Worm (Caenorhabditis elegans) whole organism, L3 larva: ENCODE measurements around the gene clec-262.

Experiments used
- R02D3.7 ChIP-seq: fragments of 150-350 bp; optimal IDR thresholded peaks from 2 replicates; lab custom pipeline; 2014; ENCODE audit warnings: missing biosample characterization, missing genetic modification characterization
- ZK546.5 ChIP-seq: sonication (generic microtip); optimal IDR thresholded peaks from 2 replicates; lab custom pipeline; 2017; ENCODE audit warnings: missing biosample characterization, missing genetic modification characterization
- ama-1 ChIP-seq: fragments of 150-350 bp; optimal IDR thresholded peaks from 2 replicates; lab custom pipeline; 2018
- ceh-28 ChIP-seq: fragments of 150-350 bp; optimal IDR thresholded peaks from 2 replicates; lab custom pipeline; 2014; ENCODE audit warnings: missing biosample characterization, missing genetic modification reagents, missing genetic modification characterization
- ceh-9 ChIP-seq: sonication (generic microtip); optimal IDR thresholded peaks from 2 replicates; lab custom pipeline; 2018; ENCODE audit warnings: missing biosample characterization, missing genetic modification characterization
- egl-27 ChIP-seq: sonication (generic microtip); optimal IDR thresholded peaks from 4 replicates; lab custom pipeline; 2017; ENCODE audit warnings: missing biosample characterization, missing genetic modification reagents, missing genetic modification characterization
- elt-2 ChIP-seq: sonication (generic microtip); optimal IDR thresholded peaks from 2 replicates; lab custom pipeline; 2016; ENCODE audit warnings: missing genetic modification reagents, mild to moderate bottlenecking, missing genetic modification characterization, missing compliant biosample characterization
- elt-3 ChIP-seq, 3 experiments: fragments of 150-350 bp in 1 of 3; sonication (generic microtip) in 2 of 3; optimal IDR thresholded peaks; 2 replicates in 2 of 3; 4 replicates in 1 of 3; lab custom pipeline; 2014 to 2017; ENCODE audit warnings: missing biosample characterization in 3 of 3, missing genetic modification characterization in 3 of 3
- eor-1 ChIP-seq, 2 experiments: fragments of 150-350 bp; optimal IDR thresholded peaks; 2 replicates each; lab custom pipeline; 2014 to 2018; ENCODE audit warnings: missing biosample characterization in 2 of 2, missing genetic modification characterization in 2 of 2
- fkh-10 ChIP-seq: sonication (generic microtip); optimal IDR thresholded peaks from 2 replicates; lab custom pipeline; 2017; ENCODE audit warnings: missing biosample characterization, missing genetic modification reagents, missing genetic modification characterization
- fkh-2 ChIP-seq: fragments of 150-350 bp; optimal IDR thresholded peaks from 2 replicates; lab custom pipeline; 2014; ENCODE audit warnings: missing biosample characterization, missing genetic modification reagents, missing genetic modification characterization
- fos-1 ChIP-seq: fragments of 150-350 bp; optimal IDR thresholded peaks from 2 replicates; lab custom pipeline; 2014; ENCODE audit warnings: missing biosample characterization, missing genetic modification characterization
- hmg-11 ChIP-seq: sonication (generic microtip); optimal IDR thresholded peaks from 2 replicates; lab custom pipeline; 2016; ENCODE audit warnings: missing genetic modification characterization, missing compliant biosample characterization
- jun-1 ChIP-seq: fragments of 150-350 bp; optimal IDR thresholded peaks from 2 replicates; lab custom pipeline; 2014; ENCODE audit warnings: missing biosample characterization, missing genetic modification reagents, missing genetic modification characterization
- lin-39 ChIP-seq: fragments of 150-350 bp; optimal IDR thresholded peaks from 2 replicates; lab custom pipeline; 2018; ENCODE audit warnings: missing biosample characterization, missing genetic modification reagents, missing genetic modification characterization
- lsy-12 ChIP-seq: sonication (generic microtip); optimal IDR thresholded peaks from 2 replicates; lab custom pipeline; 2016; ENCODE audit warnings: mild to moderate bottlenecking, missing genetic modification characterization, missing compliant biosample characterization
- mml-1 ChIP-seq: fragments of 150-350 bp; sonication (generic microtip); optimal IDR thresholded peaks from 3 replicates; lab custom pipeline; 2014; ENCODE audit warnings: missing biosample characterization, missing genetic modification characterization
- nfya-1 ChIP-seq: sonication (generic microtip); optimal IDR thresholded peaks from 2 replicates; lab custom pipeline; 2017; ENCODE audit warnings: missing genetic modification characterization, mild to moderate bottlenecking, missing compliant biosample characterization, antibody characterized with exemption, moderate library complexity; ENCODE audit not compliant: insufficient read depth
- nhr-11 ChIP-seq: fragments of 150-350 bp; optimal IDR thresholded peaks from 2 replicates; lab custom pipeline; 2014; ENCODE audit warnings: missing biosample characterization, missing genetic modification characterization
- nhr-12 ChIP-seq: fragments of 150-350 bp; optimal IDR thresholded peaks from 2 replicates; lab custom pipeline; 2014; ENCODE audit warnings: missing biosample characterization, missing genetic modification characterization
- nhr-23 ChIP-seq: fragments of 150-350 bp; optimal IDR thresholded peaks from 2 replicates; lab custom pipeline; 2014; ENCODE audit warnings: missing biosample characterization, missing genetic modification reagents, missing genetic modification characterization
- nhr-25 ChIP-seq: sonication (generic microtip); optimal IDR thresholded peaks from 2 replicates; lab custom pipeline; 2017; ENCODE audit warnings: missing biosample characterization, missing genetic modification characterization
- nhr-43 ChIP-seq: sonication (generic microtip); optimal IDR thresholded peaks from 2 replicates; lab custom pipeline; 2016; ENCODE audit warnings: mild to moderate bottlenecking, missing genetic modification characterization, missing compliant biosample characterization; ENCODE audit not compliant: poor library complexity, severe bottlenecking
- nhr-77 ChIP-seq: fragments of 150-350 bp; optimal IDR thresholded peaks from 2 replicates; lab custom pipeline; 2014; ENCODE audit warnings: missing biosample characterization, missing genetic modification characterization
- pha-4 ChIP-seq: fragments of 150-350 bp; optimal IDR thresholded peaks from 2 replicates; lab custom pipeline; 2014; ENCODE audit warnings: missing biosample characterization, missing genetic modification reagents, missing genetic modification characterization
- pqm-1 ChIP-seq: fragments of 150-350 bp; optimal IDR thresholded peaks from 2 replicates; lab custom pipeline; 2017; ENCODE audit warnings: missing biosample characterization, missing genetic modification characterization, inconsistent platforms
- sea-2 ChIP-seq: fragments of 150-350 bp; sonication (generic microtip); optimal IDR thresholded peaks from 4 replicates; lab custom pipeline; 2014; ENCODE audit warnings: missing biosample characterization, missing genetic modification reagents, missing genetic modification characterization
- skn-1 ChIP-seq: fragments of 150-350 bp; optimal IDR thresholded peaks from 2 replicates; lab custom pipeline; 2014; ENCODE audit warnings: missing biosample characterization, missing genetic modification characterization
- tbx-2 ChIP-seq: sonication (generic microtip); optimal IDR thresholded peaks from 2 replicates; lab custom pipeline; 2016; ENCODE audit warnings: mild to moderate bottlenecking, missing genetic modification characterization, missing compliant biosample characterization
- unc-62 ChIP-seq: fragments of 150-350 bp; sonication (generic microtip); optimal IDR thresholded peaks from 4 replicates; lab custom pipeline; 2014; ENCODE audit warnings: missing biosample characterization, missing genetic modification reagents, missing genetic modification characterization
- zag-1 ChIP-seq: fragments of 150-350 bp; optimal IDR thresholded peaks from 2 replicates; lab custom pipeline; 2014; ENCODE audit warnings: missing biosample characterization, missing genetic modification characterization
- ztf-11 ChIP-seq: fragments of 150-350 bp; optimal IDR thresholded peaks from 2 replicates; lab custom pipeline; 2014; ENCODE audit warnings: missing biosample characterization, missing genetic modification characterization
- ztf-4 ChIP-seq: fragments of 150-350 bp; optimal IDR thresholded peaks from 2 replicates; lab custom pipeline; 2014; ENCODE audit warnings: missing biosample characterization, missing genetic modification characterization

The clec-262 gene

DNA sequence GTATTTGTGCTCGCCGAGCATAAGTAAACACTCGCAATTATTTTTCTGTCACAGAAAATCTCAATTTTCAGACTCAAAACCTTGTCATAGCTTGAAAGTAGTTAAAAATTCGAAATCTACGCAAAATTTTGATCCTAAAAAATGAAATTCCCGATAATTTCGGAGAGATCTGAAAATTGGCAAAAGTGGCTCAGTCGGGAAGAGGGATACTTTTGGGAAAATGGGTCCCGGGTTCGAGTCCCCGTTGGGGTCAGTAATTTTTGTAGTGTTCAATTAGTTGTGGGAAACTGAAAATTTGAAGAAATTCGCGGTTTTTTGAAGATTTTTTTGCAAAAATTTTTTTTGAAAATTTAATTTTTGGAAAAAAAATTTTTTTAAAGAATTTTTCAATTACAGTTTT, 34.7 kb upstream of the clec-262 start:
- TF ChIP-seq lsy-12 (tag; lab: Kevin White, UChicago) (no peak), jun-1 (no peak), fkh-10 (no peak), ztf-4 (tag; lab: Kevin White, UChicago) (no peak), pha-4 (no peak), nhr-25 (tag; lab: Kevin White, UChicago) (no peak), nhr-43 (tag; lab: Kevin White, UChicago) (no peak), ZK546.5 (tag; lab: Kevin White, UChicago) (no peak), nhr-12 (tag; lab: Kevin White, UChicago) (no peak), nhr-23 (tag; lab: Kevin White, UChicago) (no peak), zag-1 (tag; lab: Kevin White, UChicago) (no peak), pqm-1 (tag; lab: Kevin White, UChicago) (no peak), elt-3 (tag; optimal IDR thresholded peaks at IDR 0.05; lab: Kevin White, UChicago) (no peak), ztf-11 (tag; lab: Kevin White, UChicago) (no peak), mml-1 (no peak), ceh-9 (tag; lab: Kevin White, UChicago) (no peak), eor-1 (tag; optimal IDR thresholded peaks at IDR 0.05; lab: Kevin White, UChicago) (no peak), egl-27 (no peak), unc-62 (GFP tag; lab: Kevin White, UChicago) (no peak)

ce11 chrV:20279309-20279708, 32.3 kb upstream of the clec-262 start:
- TF ChIP-seq skn-1 (tag; lab: Kevin White, UChicago) (no peak), R02D3.7 (tag; lab: Kevin White, UChicago) (no peak), nhr-23 (tag; lab: Kevin White, UChicago) (no peak)

DNA sequence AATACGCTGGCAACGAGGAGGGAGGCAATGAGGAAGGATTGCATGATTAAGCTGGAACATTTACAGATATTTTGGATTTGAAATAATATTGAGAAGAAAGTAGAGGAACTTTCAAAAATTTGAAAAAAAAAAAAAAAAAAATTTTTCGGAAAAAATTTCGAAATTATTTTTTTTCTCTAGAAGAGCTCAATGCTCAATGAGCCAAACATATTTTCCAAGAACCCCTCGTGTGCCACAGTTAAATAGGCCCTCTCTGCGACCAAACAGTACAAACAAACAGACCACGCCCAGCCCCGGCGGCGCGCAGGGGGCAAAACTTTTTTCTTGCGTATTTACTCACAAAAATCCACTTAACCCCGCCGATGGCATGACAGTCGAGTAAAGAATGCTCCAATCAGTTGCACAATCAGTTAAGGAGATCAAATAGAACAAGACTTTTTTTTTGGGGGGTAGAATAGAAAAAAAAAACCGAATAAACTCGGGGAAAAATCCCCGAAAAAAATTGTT, 31.8 kb upstream of the clec-262 start, which contains the start of gene pqn-94:
TSS of gene pqn-94 (minus strand) at position 51 of the 507 bp plus-strand sequence.
- TF ChIP-seq pha-4 = peak; percentile 75
- no peak for TF ChIP-seq nhr-11 (tag; lab: Kevin White, UChicago)
- TF ChIP-seq nhr-23 (tag; lab: Kevin White, UChicago) = no peak
- no peak for TF ChIP-seq nhr-25 (tag; lab: Kevin White, UChicago)

ce11 chrV:20282827-20283226, 28.8 kb upstream of the clec-262 start:
- TF ChIP-seq nhr-25 (tag; lab: Kevin White, UChicago) (no peak), lin-39 (tag; lab: Kevin White, UChicago) (no peak), zag-1 (tag; lab: Kevin White, UChicago) (no peak), ceh-28 (tag; lab: Kevin White, UChicago) (no peak), elt-2 (tag; lab: Kevin White, UChicago) (no peak), fkh-2 (tag; lab: Kevin White, UChicago) (no peak)

ce11 chrV:20289317-20289716, 22.3 kb upstream of the clec-262 start, which contains the start of gene mlt-4:
Gene mlt-4 (minus strand): TSS chrV:20289417.
- TF ChIP-seq nhr-77 (tag; lab: Kevin White, UChicago) = no peak

- TF ChIP-seq eor-1 (tag; optimal IDR thresholded peaks at IDR 0.05; lab: Kevin White, UChicago) (no peak), tbx-2 (no peak), jun-1 (no peak), ztf-4 (tag; lab: Kevin White, UChicago) (no peak), sea-2 (no peak), fos-1 (tag; lab: Kevin White, UChicago) (no peak), pqm-1 (tag; lab: Kevin White, UChicago) (no peak), hmg-11 (no peak), ama-1 (no peak), ZK546.5 (tag; lab: Kevin White, UChicago) (no peak), nhr-11 (tag; lab: Kevin White, UChicago) (no peak), lin-39 (tag; lab: Kevin White, UChicago) (no peak), nhr-25 (tag; lab: Kevin White, UChicago) (no peak), unc-62 (GFP tag; lab: Kevin White, UChicago) (no peak), nfya-1 (tag; lab: Kevin White, UChicago) (no peak), nhr-23 (tag; lab: Kevin White, UChicago) (no peak), egl-27 (no peak)
These were observed 17.2 kb upstream of the clec-262 start, which contains the start of gene clec-261 for ce11 chrV:20294388-20294787. Gene clec-261 (minus strand): TSS chrV:20294488.
